Fruit fly (Drosophila melanogaster) whole organism, embryonic: ENCODE data around the gene SoxN.
A peak's percentile ranks its signal among the peaks of the same experiment; 100 is the strongest.

Source experiments
- Antp ChIP-seq: fragments of 200-800 bp; sonication (Bioruptor generic); optimal IDR thresholded peaks from 3 replicates; lab custom pipeline; 2016; ENCODE audit warnings: missing biosample characterization, missing genetic modification characterization
- Awh ChIP-seq: fragments of 200-800 bp; sonication (Bioruptor generic); IDR thresholded peaks from 2 replicates; pipeline ENCODE4, ENCODE4 v1.3.6; 2022; ENCODE audit warnings: missing biosample characterization, missing genetic modification characterization
- BEAF-32 ChIP-seq: fragments of 200-800 bp; sonication (Bioruptor generic); optimal IDR thresholded peaks from 3 replicates; lab custom pipeline; 2017; ENCODE audit warnings: missing biosample characterization, missing genetic modification characterization, mild to moderate bottlenecking, moderate library complexity, missing genetic modification reagents
- Bdp1 ChIP-seq: fragments of 200-800 bp; sonication (Bioruptor generic); optimal IDR thresholded peaks from 3 replicates; lab custom pipeline; 2016; ENCODE audit warnings: missing biosample characterization, missing genetic modification characterization
- CG11560 ChIP-seq: fragments of 200-800 bp; sonication (Bioruptor generic); IDR thresholded peaks from 3 replicates; pipeline ENCODE4 v1.3.6; 2022; ENCODE audit warnings: missing biosample characterization, missing genetic modification characterization
- CG12071 ChIP-seq: fragments of 200-800 bp; sonication (Bioruptor generic); optimal IDR thresholded peaks from 3 replicates; lab custom pipeline; 2018; ENCODE audit warnings: missing biosample characterization, mild to moderate bottlenecking, missing genetic modification characterization
- CG12155 ChIP-seq: fragments of 200-800 bp; sonication (Bioruptor generic); optimal IDR thresholded peaks from 3 replicates; lab custom pipeline; 2016; ENCODE audit warnings: missing biosample characterization, missing genetic modification characterization
- CG12299 ChIP-seq: fragments of 200-800 bp; sonication (Bioruptor generic); optimal IDR thresholded peaks from 2 replicates; lab custom pipeline; 2018; ENCODE audit warnings: missing biosample characterization, mild to moderate bottlenecking, missing genetic modification characterization
- CG12942 ChIP-seq: fragments of 200-800 bp; sonication (Bioruptor generic); optimal IDR thresholded peaks from 3 replicates; lab custom pipeline; 2016; ENCODE audit warnings: missing biosample characterization, missing genetic modification characterization
- CG13287 ChIP-seq: fragments of 200-800 bp; sonication (Bioruptor generic); IDR thresholded peaks from 2 replicates; pipeline ENCODE4 v1.3.6; 2022; ENCODE audit warnings: missing biosample characterization, missing genetic modification characterization; ENCODE audit not compliant: partially characterized antibody
- CG15479 ChIP-seq: fragments of 200-800 bp; sonication (Bioruptor generic); optimal IDR thresholded peaks from 3 replicates; lab custom pipeline; 2019; ENCODE audit warnings: missing biosample characterization, mild to moderate bottlenecking, missing genetic modification characterization, moderate library complexity
- CG1603 ChIP-seq: fragments of 200-800 bp; sonication (Bioruptor generic); optimal IDR thresholded peaks from 2 replicates; lab custom pipeline; 2019; ENCODE audit warnings: missing biosample characterization, mild to moderate bottlenecking, missing genetic modification characterization, moderate library complexity
- CG16863 ChIP-seq: fragments of 200-800 bp; sonication (Bioruptor generic); optimal IDR thresholded peaks from 3 replicates; lab custom pipeline; 2016; ENCODE audit warnings: missing biosample characterization, missing genetic modification characterization
- CG17829 ChIP-seq: fragments of 200-800 bp; optimal IDR thresholded peaks from 2 replicates; lab custom pipeline; 2019; ENCODE audit warnings: missing biosample characterization, mild to moderate bottlenecking, missing genetic modification characterization, moderate library complexity
- CG31224 ChIP-seq: fragments of 200-800 bp; sonication (Bioruptor generic); IDR thresholded peaks from 2 replicates; pipeline ENCODE4 v1.3.6; 2022; ENCODE audit warnings: missing biosample characterization, missing genetic modification characterization
- CG6272 ChIP-seq: fragments of 200-800 bp; sonication (Bioruptor generic); IDR thresholded peaks from 2 replicates; pipeline ENCODE4 v1.3.6; 2022; ENCODE audit warnings: missing biosample characterization, missing genetic modification characterization
- CG6654 ChIP-seq: fragments of 200-800 bp; sonication (Bioruptor generic); optimal IDR thresholded peaks from 2 replicates; lab custom pipeline; 2017; ENCODE audit warnings: missing biosample characterization, mild to moderate bottlenecking, missing genetic modification characterization
- CG9727 ChIP-seq: fragments of 200-800 bp; sonication (Bioruptor generic); optimal IDR thresholded peaks from 3 replicates; lab custom pipeline; 2017; ENCODE audit warnings: missing biosample characterization, mild to moderate bottlenecking, missing genetic modification characterization
- Camta ChIP-seq: fragments of 200-800 bp; sonication (Bioruptor generic); optimal IDR thresholded peaks from 2 replicates; lab custom pipeline; 2016; ENCODE audit warnings: missing biosample characterization, missing genetic modification characterization
- Dbx ChIP-seq: fragments of 200-800 bp; sonication (Bioruptor generic); IDR thresholded peaks from 3 replicates; pipeline ENCODE4 v1.3.6; 2022; ENCODE audit warnings: missing biosample characterization, missing genetic modification characterization
- Dek ChIP-seq: fragments of 200-800 bp; sonication (Bioruptor generic); optimal IDR thresholded peaks from 3 replicates; lab custom pipeline; 2019; ENCODE audit warnings: missing biosample characterization, mild to moderate bottlenecking, missing genetic modification characterization, moderate library complexity
- Dip3 ChIP-seq: fragments of 200-800 bp; sonication (Bioruptor generic); optimal IDR thresholded peaks from 3 replicates; lab custom pipeline; 2016; ENCODE audit warnings: missing biosample characterization, missing genetic modification characterization
- Dref ChIP-seq: fragments of 200-800 bp; sonication (Bioruptor generic); IDR thresholded peaks from 2 replicates; pipeline ENCODE4 v1.3.6; 2022; ENCODE audit warnings: missing biosample characterization, missing genetic modification characterization
- E2f1 ChIP-seq: fragments of 200-800 bp; sonication (Bioruptor generic); IDR thresholded peaks from 2 replicates; pipeline ENCODE4 v1.3.6; 2022; ENCODE audit warnings: missing biosample characterization, missing genetic modification characterization
- Fer2 ChIP-seq: fragments of 200-800 bp; sonication (Bioruptor generic); optimal IDR thresholded peaks from 2 replicates; lab custom pipeline; 2018; ENCODE audit warnings: missing biosample characterization, mild to moderate bottlenecking, missing genetic modification characterization, moderate library complexity
- HLH4C ChIP-seq: fragments of 200-800 bp; sonication (Bioruptor generic); IDR thresholded peaks from 3 replicates; pipeline ENCODE4 v1.3.6; 2022; ENCODE audit warnings: missing biosample characterization, missing genetic modification characterization; ENCODE audit not compliant: partially characterized antibody
- Mad ChIP-seq: fragments of 200-800 bp; sonication (Bioruptor generic); optimal IDR thresholded peaks from 2 replicates; lab custom pipeline; 2016; ENCODE audit warnings: missing biosample characterization, missing genetic modification characterization
- Opbp ChIP-seq: fragments of 200-800 bp; sonication (Bioruptor generic); IDR thresholded peaks from 3 replicates; pipeline ENCODE4 v1.3.6; 2022; ENCODE audit warnings: missing biosample characterization, missing genetic modification characterization; ENCODE audit not compliant: partially characterized antibody
- YL-1 ChIP-seq: fragments of 200-800 bp; sonication (Bioruptor generic); optimal IDR thresholded peaks from 3 replicates; lab custom pipeline; 2017; ENCODE audit warnings: missing biosample characterization, mild to moderate bottlenecking, missing genetic modification characterization
- bsh ChIP-seq, 2 experiments: fragments of 200-800 bp; sonication (Bioruptor generic); optimal IDR thresholded peaks; 2 replicates each; lab custom pipeline; 2017 to 2018; ENCODE audit warnings: mild to moderate bottlenecking in 2 of 2, missing biosample characterization in 2 of 2, missing genetic modification characterization in 2 of 2, moderate library complexity in 1 of 2
- chinmo ChIP-seq: fragments of 200-800 bp; sonication (Bioruptor generic); IDR thresholded peaks from 4 replicates; pipeline ENCODE4 v1.3.6; 2022; ENCODE audit warnings: missing biosample characterization, missing genetic modification characterization; ENCODE audit not compliant: partially characterized antibody
- cwo ChIP-seq: fragments of 200-800 bp; sonication (Bioruptor generic); optimal IDR thresholded peaks from 3 replicates; lab custom pipeline; 2017; ENCODE audit warnings: missing biosample characterization, missing genetic modification characterization, mild to moderate bottlenecking, moderate library complexity, missing genetic modification reagents
- dati ChIP-seq: fragments of 200-800 bp; sonication (Bioruptor generic); IDR thresholded peaks from 2 replicates; pipeline ENCODE4 v1.3.6; 2022; ENCODE audit warnings: missing biosample characterization, missing genetic modification characterization
- dmrt99B ChIP-seq: fragments of 200-800 bp; sonication (Bioruptor generic); optimal IDR thresholded peaks from 2 replicates; lab custom pipeline; 2018; ENCODE audit warnings: missing biosample characterization, mild to moderate bottlenecking, missing genetic modification characterization, moderate library complexity
- grn ChIP-seq: fragments of 200-800 bp; sonication (Bioruptor generic); optimal IDR thresholded peaks from 3 replicates; lab custom pipeline; 2017; ENCODE audit warnings: missing biosample characterization, missing genetic modification characterization
- jing ChIP-seq: fragments of 200-800 bp; sonication (Bioruptor generic); optimal IDR thresholded peaks from 2 replicates; lab custom pipeline; 2018; ENCODE audit warnings: missing biosample characterization, mild to moderate bottlenecking, missing genetic modification characterization
- klu ChIP-seq: fragments of 200-800 bp; sonication (Bioruptor generic); IDR thresholded peaks from 2 replicates; pipeline ENCODE4 v1.3.6; 2022; ENCODE audit warnings: missing biosample characterization, missing genetic modification characterization
- lbe ChIP-seq: fragments of 200-800 bp; sonication (Bioruptor generic); optimal IDR thresholded peaks from 2 replicates; lab custom pipeline; 2016; ENCODE audit warnings: missing biosample characterization, mild to moderate bottlenecking, missing genetic modification characterization
- mirr ChIP-seq: fragments of 200-800 bp; sonication (Bioruptor generic); optimal IDR thresholded peaks from 3 replicates; lab custom pipeline; 2018; ENCODE audit warnings: missing biosample characterization, mild to moderate bottlenecking, missing genetic modification characterization
- prd ChIP-seq, 3 experiments: fragments of >200 bp in 2 of 3; fragments of 200-800 bp in 1 of 3; sonication (Bioruptor generic) in 1 of 3; optimal IDR thresholded peaks in 2 of 3; IDR thresholded peaks in 1 of 3; 2 replicates in 2 of 3; 3 replicates in 1 of 3; pipeline versions ENCODE4 v1.3.6 to Lab custom; 2017 to 2022; ENCODE audit warnings: missing biosample characterization in 1 of 3, missing genetic modification characterization in 1 of 3
- psq ChIP-seq: fragments of 200-800 bp; sonication (Bioruptor generic); optimal IDR thresholded peaks from 2 replicates; lab custom pipeline; 2017; ENCODE audit warnings: missing biosample characterization, missing genetic modification characterization
- sens ChIP-seq: fragments of 200-800 bp; sonication (Bioruptor generic); peaks from one replicate; lab custom pipeline; 2016; ENCODE audit warnings: missing biosample characterization, missing genetic modification characterization
- ssp ChIP-seq: fragments of 200-800 bp; sonication (Bioruptor generic); IDR thresholded peaks from 2 replicates; pipeline ENCODE4 v1.3.6; 2022; ENCODE audit warnings: missing biosample characterization, missing genetic modification characterization
- stwl ChIP-seq: fragments of 200-800 bp; sonication (Bioruptor generic); optimal IDR thresholded peaks from 3 replicates; lab custom pipeline; 2018; ENCODE audit warnings: missing biosample characterization, mild to moderate bottlenecking, missing genetic modification characterization, moderate library complexity
- unc-4 ChIP-seq: fragments of 200-800 bp; sonication (Bioruptor generic); IDR thresholded peaks from 2 replicates; pipeline ENCODE4 v1.3.6; 2022; ENCODE audit warnings: missing biosample characterization, missing genetic modification characterization; ENCODE audit not compliant: partially characterized antibody
- wor ChIP-seq: fragments of 200-800 bp; sonication (Bioruptor generic); IDR thresholded peaks from 2 replicates; pipeline ENCODE4 v1.3.6; 2022; ENCODE audit warnings: missing biosample characterization, missing genetic modification characterization

The SoxN gene

DNA sequence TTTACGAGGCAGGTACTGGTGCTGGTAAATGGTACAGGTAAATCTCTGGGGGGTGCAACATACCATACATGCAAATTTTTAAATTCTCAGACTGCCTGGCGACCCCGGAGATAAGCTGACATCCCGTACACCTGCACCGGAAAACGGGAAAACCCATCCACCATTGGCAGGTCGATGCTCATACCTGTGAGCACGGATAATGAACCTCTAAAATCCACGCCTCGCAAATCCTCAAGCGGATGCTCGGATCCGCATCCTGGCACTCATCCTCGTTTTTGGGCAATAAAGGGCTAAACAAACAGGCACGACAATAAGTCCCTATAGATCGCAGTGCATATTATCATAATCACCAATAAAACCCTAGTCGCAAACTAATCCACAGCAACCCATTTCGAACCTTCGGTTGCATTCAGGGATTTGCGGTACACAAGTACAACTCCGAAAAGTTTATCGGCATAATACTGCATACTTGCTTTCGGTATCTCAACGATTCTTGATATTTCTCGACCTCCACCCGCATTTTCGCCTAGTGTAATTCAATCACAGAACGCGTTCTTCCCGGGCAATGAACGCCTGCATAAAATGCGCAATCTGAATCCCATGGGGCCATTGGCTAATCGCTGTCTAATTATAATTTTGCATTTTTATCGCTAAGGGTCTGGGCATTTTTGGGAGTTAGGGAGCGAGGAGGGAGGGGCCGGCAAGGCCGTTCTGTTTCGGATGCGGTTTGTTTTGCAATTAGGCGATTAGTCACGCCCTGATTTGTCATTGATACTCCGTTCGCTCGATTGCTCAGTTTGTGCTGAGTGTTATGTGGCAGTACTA lies 7.2 kb downstream of the SoxN start (continued):
- TF ChIP-seq prd (optimal IDR thresholded peaks at IDR 0.05; lab: Kevin White, UChicago) (no peak), prd (GFP tag; IDR thresholded peaks at IDR 0.05; lab: Robert Waterston, UW) (peak; percentile 31; the same call in 2 of the 3 replicates), ssp (GFP tag; lab: Robert Waterston, UW) (no peak), sens (peak; percentile 11), cwo (GFP tag; lab: Kevin White, UChicago) (no peak), Dref (GFP tag; lab: Robert Waterston, UW) (no peak), Dek (no peak), Awh (GFP tag; lab: Robert Waterston, UW) (no peak)

dm6 chr2L:8834806-8835483 lies 9.5 kb downstream of the SoxN start:
- TF ChIP-seq stwl: no peak
- no peak for TF ChIP-seq Dip3 (GFP tag; lab: Kevin White, UChicago)
- TF ChIP-seq Antp (GFP tag; lab: Kevin White, UChicago): peak; percentile 25
- no peak for TF ChIP-seq CG12942 (GFP tag; lab: Kevin White, UChicago)
- no peak for TF ChIP-seq psq (GFP tag; lab: Kevin White, UChicago)
- peak; percentile 36 for TF ChIP-seq E2f1 (GFP tag; lab: Robert Waterston, UW)
- TF ChIP-seq CG9727 (GFP tag; lab: Kevin White, UChicago): peak; percentile 86
- TF ChIP-seq Mad (GFP tag; lab: Kevin White, UChicago): peak; percentile 26
- TF ChIP-seq unc-4 (GFP tag; lab: Robert Waterston, UW): no peak
- TF ChIP-seq Fer2 (tag; lab: Kevin White, UChicago): no peak
- TF ChIP-seq Dbx: 0 out of 3 replicates have a peak, but pooled peaks have one; percentile 8
- TF ChIP-seq CG13287 (GFP tag; lab: Robert Waterston, UW): no peak
- TF ChIP-seq CG15479 (GFP tag; lab: Kevin White, UChicago): no peak
- no peak for TF ChIP-seq CG6654
- TF ChIP-seq CG1603 (tag; lab: Kevin White, UChicago): peak; percentile 54
- TF ChIP-seq Camta (GFP tag; lab: Kevin White, UChicago): peak; percentile 38
- TF ChIP-seq wor (GFP tag; lab: Robert Waterston, UW): peak; percentile 81
- TF ChIP-seq CG12155 (GFP tag; lab: Kevin White, UChicago): no peak
- no peak for TF ChIP-seq CG16863 (GFP tag; lab: Kevin White, UChicago)
- TF ChIP-seq CG31224: no peak
- TF ChIP-seq bsh (GFP tag; optimal IDR thresholded peaks at IDR 0.05; lab: Kevin White, UChicago): peak in 1 of 2 experiments; percentile 73
- TF ChIP-seq cwo (GFP tag; lab: Kevin White, UChicago): no peak
- TF ChIP-seq Opbp (GFP tag; lab: Robert Waterston, UW): no peak
- TF ChIP-seq CG12071: no peak
- no peak for TF ChIP-seq YL-1 (GFP tag; lab: Kevin White, UChicago)
- TF ChIP-seq lbe: peak; percentile 68
- no peak for TF ChIP-seq grn (GFP tag; lab: Kevin White, UChicago)
- peak; percentile 37; the same call in 1 of the 2 replicates for TF ChIP-seq klu
- no peak for TF ChIP-seq CG12299
- peak; percentile 83 for TF ChIP-seq dmrt99B (tag; lab: Kevin White, UChicago)
- no peak for TF ChIP-seq dati (GFP tag; lab: Robert Waterston, UW)
- TF ChIP-seq CG11560 (tag; lab: Robert Waterston, UW): no peak
- TF ChIP-seq Bdp1 (GFP tag; lab: Kevin White, UChicago): no peak
- no peak for TF ChIP-seq BEAF-32 (GFP tag; lab: Kevin White, UChicago)
- TF ChIP-seq mirr (GFP tag; lab: Kevin White, UChicago): no peak
- no peak for TF ChIP-seq CG6272 (GFP tag; lab: Robert Waterston, UW)
- no peak for TF ChIP-seq jing (GFP tag; lab: Kevin White, UChicago)
- TF ChIP-seq CG17829: peak; percentile 20
- no peak for TF ChIP-seq HLH4C (GFP tag; lab: Robert Waterston, UW)
- TF ChIP-seq chinmo (GFP tag; lab: Robert Waterston, UW): no peak
